Fruit fly (Drosophila melanogaster): Measurements from ENCODE around the gene Cf2.

DNA sequence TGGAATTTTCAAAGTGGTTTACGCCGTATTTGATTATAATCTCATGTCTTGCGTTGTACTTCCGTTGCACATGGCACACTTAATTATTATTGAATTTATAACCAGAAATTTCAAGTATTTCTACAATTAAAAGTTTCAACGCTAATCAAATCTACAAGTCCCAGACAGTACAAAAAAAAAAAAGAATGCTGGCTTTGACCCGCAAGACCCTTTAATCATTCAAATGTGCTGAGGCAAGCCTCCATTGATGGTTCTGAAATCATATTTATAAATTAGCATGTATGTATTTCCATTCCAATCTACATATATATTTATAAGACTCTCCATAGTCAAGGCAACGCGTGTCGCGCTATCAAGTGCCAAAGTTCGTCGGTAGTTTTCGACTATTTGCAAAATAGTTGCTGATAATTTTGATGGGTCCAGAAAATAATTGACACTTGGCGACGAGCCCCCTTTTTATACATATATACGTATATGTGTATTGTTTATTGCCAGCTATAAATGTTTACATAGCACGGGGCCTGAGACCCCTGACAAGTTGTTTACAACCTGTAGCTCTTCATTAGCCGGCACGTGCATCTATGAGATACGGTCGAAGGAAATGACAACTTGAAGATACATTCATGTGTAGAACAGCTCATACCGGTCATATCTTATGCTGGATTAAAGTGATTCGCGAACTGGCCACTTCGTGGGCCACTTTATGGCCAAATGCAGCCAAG lies 13.7 kb upstream of the Cf2 start:
- TF ChIP-seq Mes4 (GFP tag; optimal IDR thresholded peaks at IDR 0.05) (no peak), twi (tag; optimal IDR thresholded peaks at IDR 0.05) (no peak), exex (tag; optimal IDR thresholded peaks at IDR 0.05) (no peak), CG16813 (GFP tag; IDR thresholded peaks at IDR 0.05; ENCODE audit: partially characterized antibody) (0 out of 3 replicates have a peak, but pooled peaks have one; percentile 8), Eip74EF (GFP tag; optimal IDR thresholded peaks at IDR 0.05) (no peak), unpg (GFP tag; optimal IDR thresholded peaks at IDR 0.05) (no peak), Optix (GFP tag; IDR thresholded peaks at IDR 0.05) (no peak), Pdp1 (GFP tag; optimal IDR thresholded peaks at IDR 0.05) (no peak), Asciz (GFP tag; optimal IDR thresholded peaks at IDR 0.05) (no peak), CG31224 (GFP tag; IDR thresholded peaks at IDR 0.05) (no peak), inv (GFP tag; IDR thresholded peaks at IDR 0.05; ENCODE audit: partially characterized antibody) (no peak), pum (GFP tag; optimal IDR thresholded peaks at IDR 0.05) (no peak)
